Fruit fly (Drosophila melanogaster): ENCODE results near the gene Orco.

Orco gene

DNA sequence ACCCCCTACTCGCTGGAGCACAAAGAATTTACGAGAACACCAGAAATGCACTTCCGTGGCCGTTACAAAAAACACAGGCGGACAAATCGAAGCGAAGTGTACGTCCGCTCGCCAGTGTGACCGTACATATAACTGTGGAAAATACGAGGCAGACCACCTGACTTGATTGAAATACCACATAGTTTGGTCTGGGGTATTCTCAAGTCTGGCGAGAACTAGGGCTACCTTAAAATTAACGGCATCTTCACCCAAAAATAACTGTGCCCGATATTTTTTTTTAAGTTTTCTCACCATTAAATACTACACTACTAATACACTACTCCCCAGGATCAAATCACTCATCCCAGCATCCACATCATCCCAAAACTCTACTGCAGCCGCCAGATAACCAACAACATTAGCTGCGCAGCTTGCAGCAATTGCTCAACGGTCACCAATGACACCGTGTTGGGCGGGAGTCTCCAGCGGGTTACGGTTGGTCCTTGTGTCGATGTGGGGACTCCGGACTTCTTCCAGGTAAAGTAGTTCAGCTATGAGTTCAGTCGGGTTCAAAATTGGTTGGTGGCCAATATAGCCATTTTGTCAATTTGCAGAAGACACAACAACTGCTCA lies 43.9 kb downstream of the Orco start, which contains the start of gene Cerk:
Gene Cerk, minus strand, starts transcription at position 137 of the 612 bp plus-strand sequence.
- TF ChIP-seq Dll (optimal IDR thresholded peaks at IDR 0.05) (no peak), psq (optimal IDR thresholded peaks at IDR 0.05) (no peak), EcR (GFP tag; optimal IDR thresholded peaks at IDR 0.05) (no peak), usp (GFP tag; optimal IDR thresholded peaks at IDR 0.05) (no peak), CG8478 (optimal IDR thresholded peaks at IDR 0.05) (no peak), pan (optimal IDR thresholded peaks at IDR 0.05) (no peak)

DNA sequence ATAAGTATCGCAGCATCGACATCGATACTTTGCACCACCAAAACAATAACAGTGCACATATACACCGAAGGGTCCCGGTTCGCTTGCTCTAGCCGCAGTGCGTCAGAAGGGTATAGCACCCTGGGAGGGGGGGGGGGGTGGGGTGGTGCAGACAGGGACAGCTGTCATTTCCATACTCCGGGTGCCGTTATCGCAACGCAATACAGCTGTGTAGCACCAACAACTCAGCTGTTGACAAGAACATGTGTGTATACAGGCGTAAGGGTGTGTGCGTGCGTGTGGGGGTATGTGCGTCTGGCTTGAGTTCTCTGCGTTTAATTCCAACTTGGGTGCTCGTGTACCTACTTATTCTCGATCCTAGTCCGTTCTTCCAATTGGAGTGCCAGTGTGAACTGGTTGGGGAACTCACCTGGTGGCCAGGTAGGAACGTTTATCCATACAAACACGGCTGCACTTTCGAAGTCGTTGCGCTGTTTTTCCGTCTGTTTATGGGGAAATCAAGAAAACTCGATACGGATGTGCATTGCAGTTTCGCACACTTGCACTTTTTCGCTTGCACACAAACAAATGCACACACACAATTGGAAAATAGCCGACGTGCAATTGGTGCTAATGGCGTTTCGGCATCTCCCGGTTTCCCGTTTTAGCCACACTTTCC lies 44.6 kb downstream of the Orco start:
- TF ChIP-seq EcR (GFP tag; optimal IDR thresholded peaks at IDR 0.05) (no peak), CG8478 (optimal IDR thresholded peaks at IDR 0.05) (no peak), psq (optimal IDR thresholded peaks at IDR 0.05) (no peak)

DNA sequence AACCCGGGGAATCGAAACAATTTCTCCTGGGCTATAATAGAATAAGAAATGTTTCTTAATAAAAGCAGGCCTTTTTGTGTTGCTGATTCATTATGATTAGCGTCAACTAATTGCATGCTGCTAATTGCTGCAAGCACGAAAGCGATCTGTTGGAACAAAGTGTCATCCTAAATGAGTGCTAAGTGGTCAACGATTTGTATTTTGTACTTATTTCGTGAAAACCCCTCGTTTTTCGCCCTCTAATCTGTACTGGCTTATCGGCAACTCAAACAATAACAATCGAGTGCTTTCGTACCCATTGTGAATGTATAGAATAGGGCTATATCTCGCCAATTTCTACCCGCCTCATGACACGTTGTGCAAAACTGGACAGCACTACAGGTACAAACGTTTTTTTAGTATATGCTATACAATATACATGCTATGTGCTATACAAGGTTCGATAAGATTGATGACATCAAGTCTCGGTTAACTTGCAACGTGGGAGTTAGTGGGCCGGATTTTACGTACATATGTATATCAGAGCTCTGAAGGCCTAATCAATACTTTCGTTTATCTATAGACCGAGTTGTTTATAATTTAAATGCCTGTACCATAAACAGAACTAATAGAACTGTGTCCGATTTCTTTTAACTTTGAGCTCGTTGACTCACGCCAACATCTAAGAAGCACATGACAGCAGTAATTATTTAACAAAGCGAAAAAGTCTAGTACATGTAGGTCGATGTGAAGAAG lies 47.5 kb downstream of the Orco start:
- TF ChIP-seq CG8478 (optimal IDR thresholded peaks at IDR 0.05) = no peak
- TF ChIP-seq usp (GFP tag; optimal IDR thresholded peaks at IDR 0.05) = no peak
- no peak for TF ChIP-seq psq (optimal IDR thresholded peaks at IDR 0.05)
- no peak for TF ChIP-seq Dll (optimal IDR thresholded peaks at IDR 0.05)
- no peak for TF ChIP-seq EcR (GFP tag; optimal IDR thresholded peaks at IDR 0.05)
- TF ChIP-seq pan (optimal IDR thresholded peaks at IDR 0.05) = no peak

DNA sequence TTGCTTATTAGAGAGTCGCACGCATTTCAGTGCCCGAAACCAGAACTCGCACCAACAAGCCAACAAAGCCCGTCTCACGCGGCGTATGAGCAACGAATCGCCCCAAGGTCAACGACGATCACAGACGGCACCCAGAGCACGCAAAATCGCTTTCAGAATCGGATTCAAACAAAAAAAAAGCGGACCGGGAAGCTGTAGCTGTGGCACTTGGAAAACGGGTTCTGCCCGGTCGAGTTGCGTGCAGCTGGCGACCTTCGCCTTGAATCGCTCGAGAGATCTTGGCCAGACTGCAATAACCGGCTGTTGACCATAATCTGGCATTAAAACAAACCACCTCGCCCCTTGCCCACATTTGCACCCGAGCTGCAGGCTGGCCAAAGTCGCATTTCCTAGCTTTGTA lies 48.8 kb downstream of the Orco start:
- TF ChIP-seq psq (optimal IDR thresholded peaks at IDR 0.05) (no peak), EcR (GFP tag; optimal IDR thresholded peaks at IDR 0.05) (no peak), CG8478 (optimal IDR thresholded peaks at IDR 0.05) (no peak), Dll (optimal IDR thresholded peaks at IDR 0.05) (no peak), pan (optimal IDR thresholded peaks at IDR 0.05) (no peak), usp (GFP tag; optimal IDR thresholded peaks at IDR 0.05) (no peak)

DNA sequence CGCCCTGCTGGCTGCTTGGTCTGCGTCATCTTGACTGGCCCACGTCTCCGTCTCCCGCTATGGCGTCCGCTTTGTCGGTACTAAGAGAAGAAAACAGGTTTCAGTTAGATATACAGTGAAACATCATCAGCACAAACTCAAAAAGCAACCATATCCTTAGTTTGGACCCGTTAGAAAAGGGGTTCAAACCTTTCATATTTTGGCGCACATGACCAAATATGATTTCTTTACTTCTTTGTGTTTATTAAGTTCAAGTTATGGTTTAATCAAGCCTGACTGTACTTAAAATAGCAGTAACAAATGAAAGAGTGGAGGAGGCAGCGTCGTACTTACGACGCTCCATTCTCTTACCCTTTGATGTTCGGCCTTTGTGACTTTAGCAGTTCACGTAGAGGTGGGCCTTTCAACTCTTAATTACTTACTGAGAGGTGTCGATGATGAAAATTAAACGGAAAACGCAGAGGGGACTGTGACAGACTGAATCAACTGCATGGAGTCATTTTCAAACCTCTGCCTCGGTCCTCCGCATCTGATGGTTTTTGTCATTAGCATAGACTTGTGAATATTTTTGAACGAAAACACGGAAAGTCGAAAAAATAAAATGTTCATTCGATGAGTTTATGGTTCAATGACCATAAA lies 50.4 kb downstream of the Orco start:
- TF ChIP-seq usp (GFP tag; optimal IDR thresholded peaks at IDR 0.05) (no peak), CG8478 (optimal IDR thresholded peaks at IDR 0.05) (no peak), EcR (GFP tag; optimal IDR thresholded peaks at IDR 0.05) (no peak), psq (optimal IDR thresholded peaks at IDR 0.05) (no peak), Dll (optimal IDR thresholded peaks at IDR 0.05) (no peak), pan (optimal IDR thresholded peaks at IDR 0.05) (no peak)

DNA sequence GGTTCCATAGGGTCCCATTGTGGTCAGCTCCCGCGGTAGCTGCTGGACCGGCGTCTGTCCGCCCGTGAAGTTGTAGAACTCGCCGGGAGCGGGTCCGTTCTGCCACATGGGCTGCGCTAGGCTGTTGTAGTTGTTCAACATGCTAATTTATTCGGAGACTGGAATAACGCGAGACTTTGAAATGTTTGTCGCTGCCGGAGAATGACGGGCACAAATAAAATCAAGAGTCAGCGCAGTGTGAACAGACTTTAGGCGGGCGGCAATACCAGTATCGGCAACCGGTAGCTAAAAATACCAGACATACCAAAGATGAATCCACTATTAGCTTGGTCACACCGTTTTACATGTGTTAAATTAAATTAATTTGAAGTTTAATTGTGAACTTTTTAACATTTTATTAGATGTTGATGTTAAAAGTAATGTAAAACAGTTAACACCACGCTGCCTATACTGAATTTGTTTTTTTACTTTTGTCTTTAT lies 54.2 kb downstream of the Orco start, which contains the start of gene Prosbeta7:
Gene Prosbeta7, minus strand, starts transcription at position 430 of the 480 bp plus-strand sequence.
- no peak for TF ChIP-seq psq (optimal IDR thresholded peaks at IDR 0.05)
- no peak for TF ChIP-seq usp (GFP tag; optimal IDR thresholded peaks at IDR 0.05)
- no peak for TF ChIP-seq CG8478 (optimal IDR thresholded peaks at IDR 0.05)
- no peak for TF ChIP-seq EcR (GFP tag; optimal IDR thresholded peaks at IDR 0.05)
- TF ChIP-seq Dll (optimal IDR thresholded peaks at IDR 0.05) = no peak
- no peak for TF ChIP-seq pan (optimal IDR thresholded peaks at IDR 0.05)

All from whole organism.